Worm (Caenorhabditis elegans): Measurements from ENCODE around the gene twk-12.

Gene twk-12

ce11 chrV:10667284-10667683 is at the start of gene twk-12:
Gene twk-12, plus strand, starts transcription at chrV:10667584.
- TF ChIP-seq unc-62 (GFP tag; optimal IDR thresholded peaks at IDR 0.05): no peak

- TF ChIP-seq unc-62 (GFP tag; optimal IDR thresholded peaks at IDR 0.05): no peak
Measured at ce11 chrV:10630497-10630896, 36.9 kb upstream of the twk-12 start.

- no peak for TF ChIP-seq unc-62 (GFP tag; optimal IDR thresholded peaks at IDR 0.05)
Measured at ce11 chrV:10632758-10633157, 34.6 kb upstream of the twk-12 start, which contains the start of gene mab-23. Gene mab-23, plus strand, starts transcription at chrV:10633058.

- TF ChIP-seq unc-62 (GFP tag; optimal IDR thresholded peaks at IDR 0.05): no peak
Measured at ce11 chrV:10635722-10636121, 31.7 kb upstream of the twk-12 start, which contains the start of gene kvs-2. Gene kvs-2, plus strand, starts transcription at chrV:10636022.

ce11 chrV:10640977-10641376 is 26.4 kb upstream of the twk-12 start:
- no peak for TF ChIP-seq unc-62 (GFP tag; optimal IDR thresholded peaks at IDR 0.05)

ce11 chrV:10647043-10647611 is 20.3 kb upstream of the twk-12 start, which contains the start of the genes C32C4.3 and C32C4.16:
Gene C32C4.3, minus strand, starts transcription at chrV:10647143.
Gene C32C4.16, plus strand, starts transcription at chrV:10647561.
- TF ChIP-seq unc-62 (GFP tag; optimal IDR thresholded peaks at IDR 0.05): no peak

ce11 chrV:10648146-10648545 is 19.2 kb upstream of the twk-12 start, which contains the start of gene aqp-6:
Gene aqp-6, plus strand, starts transcription at chrV:10648446.
- TF ChIP-seq unc-62 (GFP tag; optimal IDR thresholded peaks at IDR 0.05): no peak

ce11 chrV:10654165-10654564 is 13.2 kb upstream of the twk-12 start, which contains the start of gene ugt-35:
Gene ugt-35, minus strand, starts transcription at chrV:10654265.
- no peak for TF ChIP-seq unc-62 (GFP tag; optimal IDR thresholded peaks at IDR 0.05)

ce11 chrV:10656958-10657357 is 10.4 kb upstream of the twk-12 start, which contains the start of gene ugt-34:
Gene ugt-34, minus strand, starts transcription at chrV:10656978.
- TF ChIP-seq unc-62 (GFP tag; optimal IDR thresholded peaks at IDR 0.05): no peak

- no peak for TF ChIP-seq unc-62 (GFP tag; optimal IDR thresholded peaks at IDR 0.05)
Measured at ce11 chrV:10657959-10658358, 9.4 kb upstream of the twk-12 start, which contains the start of gene tut-2. Gene tut-2, plus strand, starts transcription at chrV:10658235.

- TF ChIP-seq unc-62 (GFP tag; optimal IDR thresholded peaks at IDR 0.05): no peak
Measured at ce11 chrV:10659343-10659742, 8.0 kb upstream of the twk-12 start.

ce11 chrV:10661417-10661945 is 5.9 kb upstream of the twk-12 start, which contains the start of gene sqv-4:
Gene sqv-4, minus strand, starts transcription at chrV:10661467.
- no peak for TF ChIP-seq unc-62 (GFP tag; optimal IDR thresholded peaks at IDR 0.05)

ce11 chrV:10662000-10662399 is 5.4 kb upstream of the twk-12 start:
- no peak for TF ChIP-seq unc-62 (GFP tag; optimal IDR thresholded peaks at IDR 0.05)

- TF ChIP-seq unc-62 (GFP tag; optimal IDR thresholded peaks at IDR 0.05): no peak
Measured at ce11 chrV:10664271-10664670, 3.1 kb upstream of the twk-12 start.

- TF ChIP-seq unc-62 (GFP tag; optimal IDR thresholded peaks at IDR 0.05): no peak
Measured at ce11 chrV:10670817-10671216, 3.4 kb downstream of the twk-12 start.

ce11 chrV:10671618-10672017 is 4.2 kb downstream of the twk-12 start, which contains the start of gene ceh-22:
Gene ceh-22, plus strand, starts transcription at chrV:10671918.
- TF ChIP-seq unc-62 (GFP tag; optimal IDR thresholded peaks at IDR 0.05): no peak

ce11 chrV:10672601-10673000 is 5.2 kb downstream of the twk-12 start:
- no peak for TF ChIP-seq unc-62 (GFP tag; optimal IDR thresholded peaks at IDR 0.05)

All from whole organism, dauer.